Worm (Caenorhabditis elegans) whole organism, mixed stage, embryonic: ENCODE results near the gene nspe-5.

Experiments
- elt-1 ChIP-seq: sonication (generic microtip); optimal IDR thresholded peaks from 2 replicates; lab custom pipeline; 2017; ENCODE audit warnings: missing genetic modification characterization, mild to moderate bottlenecking, missing compliant biosample characterization, antibody characterized with exemption, moderate library complexity, borderline replicate concordance; ENCODE audit not compliant: insufficient read depth
- nhr-28 ChIP-seq: fragments of 150-350 bp; optimal IDR thresholded peaks from 2 replicates; lab custom pipeline; 2014; ENCODE audit warnings: missing biosample characterization, missing genetic modification characterization
- pha-4 ChIP-seq: fragments of 150-350 bp; optimal IDR thresholded peaks from 2 replicates; lab custom pipeline; 2018; ENCODE audit warnings: missing biosample characterization, missing genetic modification reagents, missing genetic modification characterization
- sem-2 ChIP-seq: fragments of 200-800 bp; sonication (Bioruptor generic); optimal IDR thresholded peaks from 2 replicates; lab custom pipeline; 2018; ENCODE audit warnings: mild to moderate bottlenecking, missing genetic modification characterization, missing compliant biosample characterization
- unc-39 ChIP-seq: fragments of 150-350 bp; optimal IDR thresholded peaks from 2 replicates; lab custom pipeline; 2014; ENCODE audit warnings: missing biosample characterization, missing genetic modification characterization

DNA sequence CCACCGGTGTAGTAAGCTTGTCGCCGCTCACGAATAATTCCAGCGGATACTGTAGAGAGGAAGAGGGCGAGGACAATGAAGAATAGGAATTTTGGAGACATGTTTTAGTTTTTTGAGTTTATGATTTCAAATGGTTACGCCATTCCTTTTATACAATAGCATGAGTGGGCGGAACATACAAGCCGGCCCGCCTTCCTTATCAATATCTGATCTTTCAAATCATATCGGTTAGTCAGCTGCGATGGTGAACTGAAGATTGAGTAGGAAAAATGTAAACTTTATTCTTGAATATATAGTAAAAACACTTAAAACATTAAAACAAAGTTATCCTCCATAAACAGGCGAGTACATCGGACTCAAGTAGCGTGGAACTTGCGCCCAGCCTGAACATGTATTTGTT, 7.9 kb upstream of the nspe-5 start, which contains the start of gene nspe-1:
- no peak for TF ChIP-seq elt-1 (tag; lab: Kevin White, UChicago)
- no peak for TF ChIP-seq unc-39 (tag; lab: Kevin White, UChicago)
- TF ChIP-seq pha-4 (tag; lab: Kevin White, UChicago): no peak
- no peak for TF ChIP-seq sem-2
- no peak for TF ChIP-seq nhr-28 (tag; lab: Kevin White, UChicago)
